Worm (Caenorhabditis elegans): ENCODE results near the gene pho-5.
A peak's percentile ranks its signal among the peaks of the same experiment; 100 is the strongest.

pho-5 gene

DNA sequence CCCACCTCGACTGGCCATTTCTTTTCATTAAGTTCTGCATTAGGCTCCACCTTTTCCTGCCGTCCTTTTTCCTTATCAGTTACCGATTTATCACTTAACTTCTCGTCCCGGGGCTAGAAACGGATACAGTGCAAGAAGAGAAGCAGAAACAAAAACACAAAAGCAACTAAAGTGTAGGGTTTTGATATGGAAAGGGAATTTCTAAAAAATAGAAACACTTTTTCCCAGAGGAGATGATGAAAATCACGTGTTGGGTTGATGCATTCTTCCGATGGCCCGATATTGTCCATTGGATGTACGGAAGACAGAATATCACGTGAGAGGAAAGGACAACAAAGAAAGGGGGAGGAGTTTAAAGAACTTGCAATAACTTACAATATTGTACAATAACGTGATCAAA lies 12.9 kb downstream of the pho-5 start (continued):
- TF ChIP-seq spr-1 (tag; optimal IDR thresholded peaks at IDR 0.05) (no peak), unc-130 (GFP tag; optimal IDR thresholded peaks at IDR 0.05) (no peak), nhr-10 (tag; optimal IDR thresholded peaks at IDR 0.05) (no peak), cey-2 (tag; optimal IDR thresholded peaks at IDR 0.05; ENCODE audit: borderline replicate concordance, insufficient read depth) (no peak), ces-1 (GFP tag; optimal IDR thresholded peaks at IDR 0.05) (no peak), mxl-2 (GFP tag; conservative IDR thresholded peaks at IDR 0.05) (no peak), daf-16 (GFP tag; optimal IDR thresholded peaks at IDR 0.05) (no peak), daf-16 (tag; optimal IDR thresholded peaks at IDR 0.05) (no peak), saeg-2 (GFP tag; IDR thresholded peaks at IDR 0.05) (no peak), dmd-9 (GFP tag; IDR thresholded peaks at IDR 0.05) (0 out of 2 replicates have a peak, but pooled peaks have one; percentile 17), Y105C5A.15 (GFP tag; IDR thresholded peaks at IDR 0.05) (no peak), nhr-11 (tag; optimal IDR thresholded peaks at IDR 0.05) (peak; percentile 23), T20F7.1 (GFP tag; optimal IDR thresholded peaks at IDR 0.05) (no peak), pha-4 (GFP tag; IDR thresholded peaks at IDR 0.05) (no peak), pha-4 (tag; optimal IDR thresholded peaks at IDR 0.05) (no peak), mep-1 (tag; optimal IDR thresholded peaks at IDR 0.05) (peak; percentile 9), F10B5.3 (tag; optimal IDR thresholded peaks at IDR 0.05) (no peak), pqm-1 (tag; optimal IDR thresholded peaks at IDR 0.05) (peak; percentile 70), F26F4.8 (GFP tag; conservative IDR thresholded peaks at IDR 0.05) (no peak), sdz-12 (GFP tag; optimal IDR thresholded peaks at IDR 0.05) (no peak), lsy-2 (tag; optimal IDR thresholded peaks at IDR 0.05) (peak in 1 of 2 experiments; percentile 37), ZK546.5 (tag; optimal IDR thresholded peaks at IDR 0.05) (no peak), lin-15B (tag; optimal IDR thresholded peaks at IDR 0.05) (no peak), hmg-1.1 (GFP tag; IDR thresholded peaks at IDR 0.05) (no peak), ztf-7 (tag; optimal IDR thresholded peaks at IDR 0.05) (no peak), nhr-111 (GFP tag; optimal IDR thresholded peaks at IDR 0.05) (no peak), lin-38 (GFP tag; IDR thresholded peaks at IDR 0.05) (no peak), zfp-3 (GFP tag; conservative IDR thresholded peaks at IDR 0.05) (no peak), R02D3.7 (tag; optimal IDR thresholded peaks at IDR 0.05) (no peak), snpc-1.2 (GFP tag; IDR thresholded peaks at IDR 0.05) (no peak), daf-19 (GFP tag; conservative IDR thresholded peaks at IDR 0.05) (no peak)

DNA sequence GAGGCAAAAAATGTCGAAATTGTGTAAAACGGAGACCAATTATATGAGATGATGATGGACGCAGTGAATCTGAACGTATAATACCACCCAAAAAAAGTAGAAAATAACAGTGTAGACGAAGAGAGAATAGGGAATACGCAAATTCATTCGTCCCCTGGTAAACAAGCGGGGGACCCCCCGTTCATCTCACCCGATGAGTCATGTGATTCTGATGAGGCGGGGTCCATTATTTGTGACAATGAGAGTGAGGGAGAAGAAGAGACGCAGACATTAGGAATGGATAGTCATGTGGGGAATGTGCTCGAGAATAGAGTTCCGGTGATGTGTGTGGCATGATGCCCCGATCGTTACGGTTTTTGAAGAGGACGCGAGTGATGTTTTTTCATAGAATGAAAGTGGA lies 13.6 kb downstream of the pho-5 start:
- TF ChIP-seq aly-2 (tag; optimal IDR thresholded peaks at IDR 0.05): no peak
- no peak for TF ChIP-seq php-3 (GFP tag; IDR thresholded peaks at IDR 0.05)
- no peak for TF ChIP-seq daf-12 (tag; optimal IDR thresholded peaks at IDR 0.05)
- TF ChIP-seq dpl-1 (GFP tag; optimal IDR thresholded peaks at IDR 0.05): peak; percentile 18
- peak; percentile 62 for TF ChIP-seq mes-2 (tag; optimal IDR thresholded peaks at IDR 0.05; ENCODE audit: poor library complexity, severe bottlenecking)
- TF ChIP-seq vab-7 (GFP tag; IDR thresholded peaks at IDR 0.05): no peak
- no peak for TF ChIP-seq F26F4.8 (GFP tag; conservative IDR thresholded peaks at IDR 0.05)
- TF ChIP-seq lin-1 (GFP tag; IDR thresholded peaks at IDR 0.05): no peak
- no peak for TF ChIP-seq Y48G9A.11 (GFP tag; IDR thresholded peaks at IDR 0.05)
- no peak for TF ChIP-seq daf-16 (GFP tag; optimal IDR thresholded peaks at IDR 0.05)
- peak; percentile 21 for TF ChIP-seq daf-16 (tag; optimal IDR thresholded peaks at IDR 0.05)
- TF ChIP-seq nhr-6 (tag; optimal IDR thresholded peaks at IDR 0.05): peak; percentile 78
- no peak for TF ChIP-seq nhr-11 (tag; optimal IDR thresholded peaks at IDR 0.05)
- no peak for TF ChIP-seq ceh-44 (GFP tag; IDR thresholded peaks at IDR 0.05)
- TF ChIP-seq ceh-82 (tag; optimal IDR thresholded peaks at IDR 0.05): no peak
- TF ChIP-seq pha-4 (GFP tag; IDR thresholded peaks at IDR 0.05): no peak
- TF ChIP-seq pha-4 (tag; optimal IDR thresholded peaks at IDR 0.05): peak; percentile 87
- peak; percentile 66 for TF ChIP-seq dmd-6 (GFP tag; IDR thresholded peaks at IDR 0.05)
- peak; percentile 71; the same call in 1 of the 2 replicates for TF ChIP-seq tra-1 (GFP tag; IDR thresholded peaks at IDR 0.05)
- TF ChIP-seq lim-7 (GFP tag; IDR thresholded peaks at IDR 0.05): no peak
- TF ChIP-seq ces-1 (GFP tag; optimal IDR thresholded peaks at IDR 0.05): no peak
- peak; percentile 40 for TF ChIP-seq nhr-28 (tag; optimal IDR thresholded peaks at IDR 0.05)
- peak; percentile 69 for TF ChIP-seq hmg-1.1 (GFP tag; IDR thresholded peaks at IDR 0.05)
- no peak for TF ChIP-seq ctbp-1 (GFP tag; IDR thresholded peaks at IDR 0.05)
- no peak for TF ChIP-seq egl-43 (GFP tag; IDR thresholded peaks at IDR 0.05)
- TF ChIP-seq zag-1 (tag; optimal IDR thresholded peaks at IDR 0.05): no peak
- TF ChIP-seq nhr-10 (tag; optimal IDR thresholded peaks at IDR 0.05): no peak
- TF ChIP-seq dve-1 (tag; optimal IDR thresholded peaks at IDR 0.05; ENCODE audit: insufficient read depth): peak; percentile 54
- no peak for TF ChIP-seq ZK546.5 (tag; optimal IDR thresholded peaks at IDR 0.05)
- TF ChIP-seq ztf-11 (tag; optimal IDR thresholded peaks at IDR 0.05): no peak

Measured in whole organism, L4 larva.